Fruit fly (Drosophila melanogaster) whole organism, prepupa: ENCODE results near the gene CG15461.

Experiments used
- Blimp-1 ChIP-seq: fragments of 200-800 bp; sonication (Bioruptor generic); optimal IDR thresholded peaks from 3 replicates; lab custom pipeline; 2017; ENCODE audit warnings: missing biosample characterization, missing genetic modification characterization, mild to moderate bottlenecking, moderate library complexity, missing genetic modification reagents
- CG11762 ChIP-seq: fragments of 200-800 bp; sonication (Bioruptor generic); optimal IDR thresholded peaks from 3 replicates; lab custom pipeline; 2016; ENCODE audit warnings: missing biosample characterization, missing genetic modification characterization; ENCODE audit not compliant: insufficient read depth
- CG11902 ChIP-seq: fragments of 200-800 bp; sonication (Bioruptor generic); optimal IDR thresholded peaks from 3 replicates; lab custom pipeline; 2016; ENCODE audit warnings: missing biosample characterization, missing genetic modification characterization
- CG15336 ChIP-seq: fragments of 200-800 bp; sonication (Bioruptor generic); IDR thresholded peaks from 2 replicates; pipeline ENCODE4 v1.3.6; 2022; ENCODE audit warnings: missing biosample characterization, missing genetic modification characterization
- CG16779 ChIP-seq: fragments of 200-800 bp; sonication (Bioruptor generic); optimal IDR thresholded peaks from 3 replicates; lab custom pipeline; 2017; ENCODE audit warnings: missing biosample characterization, mild to moderate bottlenecking, missing genetic modification characterization
- CG3032 ChIP-seq: fragments of 200-800 bp; optimal IDR thresholded peaks from 2 replicates; lab custom pipeline; 2019; ENCODE audit warnings: missing biosample characterization, mild to moderate bottlenecking, missing genetic modification characterization, moderate library complexity
- CG32006 ChIP-seq: fragments of 200-800 bp; sonication (Bioruptor generic); optimal IDR thresholded peaks from 3 replicates; lab custom pipeline; 2017; ENCODE audit warnings: missing biosample characterization, mild to moderate bottlenecking, missing genetic modification characterization
- CG4318 ChIP-seq: fragments of 200-800 bp; sonication (Bioruptor generic); optimal IDR thresholded peaks from 3 replicates; lab custom pipeline; 2017; ENCODE audit warnings: missing biosample characterization, mild to moderate bottlenecking, missing genetic modification characterization
- CG6276 ChIP-seq: fragments of 200-800 bp; sonication (Bioruptor generic); optimal IDR thresholded peaks from 2 replicates; lab custom pipeline; 2017; ENCODE audit warnings: missing biosample characterization, mild to moderate bottlenecking, missing genetic modification characterization
- CG6792 ChIP-seq: fragments of 200-800 bp; sonication (Bioruptor generic); optimal IDR thresholded peaks from 3 replicates; lab custom pipeline; 2016; ENCODE audit warnings: missing biosample characterization, missing genetic modification characterization
- CG7368 ChIP-seq: fragments of 200-800 bp; sonication (Bioruptor generic); optimal IDR thresholded peaks from 3 replicates; lab custom pipeline; 2016; ENCODE audit warnings: missing biosample characterization, missing genetic modification characterization
- CG8119 ChIP-seq: fragments of 200-800 bp; sonication (Bioruptor generic); IDR thresholded peaks from 3 replicates; pipeline ENCODE4 v1.3.6; 2022; ENCODE audit warnings: missing biosample characterization, missing genetic modification characterization
- CG8319 ChIP-seq: fragments of 200-800 bp; sonication (Bioruptor generic); optimal IDR thresholded peaks from 3 replicates; lab custom pipeline; 2016; ENCODE audit warnings: missing biosample characterization, missing genetic modification characterization
- CG8632 ChIP-seq: fragments of 200-800 bp; sonication (Bioruptor generic); optimal IDR thresholded peaks from 3 replicates; lab custom pipeline; 2016; ENCODE audit warnings: missing biosample characterization, missing genetic modification characterization
- CG9139 ChIP-seq: fragments of 200-800 bp; sonication (Bioruptor generic); optimal IDR thresholded peaks from 3 replicates; lab custom pipeline; 2017; ENCODE audit warnings: missing biosample characterization, mild to moderate bottlenecking, missing genetic modification characterization
- Eip75B ChIP-seq: fragments of 200-800 bp; sonication (Bioruptor generic); optimal IDR thresholded peaks from 3 replicates; lab custom pipeline; 2016; ENCODE audit warnings: missing biosample characterization, missing genetic modification characterization
- Eip78C ChIP-seq: fragments of 200-800 bp; sonication (Bioruptor generic); peaks from one replicate; lab custom pipeline; 2016; ENCODE audit warnings: missing biosample characterization, missing genetic modification characterization
- Eip93F ChIP-seq: fragments of 200-800 bp; sonication (Bioruptor generic); optimal IDR thresholded peaks from 2 replicates; lab custom pipeline; 2016; ENCODE audit warnings: missing biosample characterization, mild to moderate bottlenecking, missing genetic modification characterization
- Gug ChIP-seq: fragments of 200-800 bp; sonication (Bioruptor generic); IDR thresholded peaks from 2 replicates; pipeline ENCODE4 v1.3.6; 2022; ENCODE audit warnings: missing biosample characterization, missing genetic modification characterization
- Hr38 ChIP-seq: sonication (Bioruptor generic); optimal IDR thresholded peaks from 2 replicates; lab custom pipeline; 2016; ENCODE audit warnings: missing biosample characterization, missing genetic modification characterization
- Hr4 ChIP-seq: fragments of 200-800 bp; sonication (Bioruptor generic); optimal IDR thresholded peaks from 3 replicates; lab custom pipeline; 2016; ENCODE audit warnings: missing biosample characterization, missing genetic modification characterization
- Met ChIP-seq: fragments of 200-800 bp; sonication (Bioruptor generic); optimal IDR thresholded peaks from 3 replicates; lab custom pipeline; 2016; ENCODE audit warnings: missing biosample characterization, missing genetic modification characterization
- OdsH ChIP-seq: fragments of 200-800 bp; sonication (Bioruptor generic); optimal IDR thresholded peaks from 3 replicates; lab custom pipeline; 2016; ENCODE audit warnings: missing biosample characterization, missing genetic modification characterization
- Smox ChIP-seq: fragments of 200-800 bp; sonication (Bioruptor generic); optimal IDR thresholded peaks from 3 replicates; lab custom pipeline; 2016; ENCODE audit warnings: missing biosample characterization, missing genetic modification characterization
- Sox102F ChIP-seq: fragments of 200-800 bp; sonication (Bioruptor generic); optimal IDR thresholded peaks from 2 replicates; lab custom pipeline; 2016; ENCODE audit warnings: missing biosample characterization, mild to moderate bottlenecking, missing genetic modification characterization
- Sox15 ChIP-seq: fragments of 200-800 bp; sonication (Bioruptor generic); optimal IDR thresholded peaks from 3 replicates; lab custom pipeline; 2016; ENCODE audit warnings: missing biosample characterization, missing genetic modification characterization
- achi ChIP-seq: fragments of 200-800 bp; sonication (Bioruptor generic); optimal IDR thresholded peaks from 3 replicates; lab custom pipeline; 2016; ENCODE audit warnings: missing biosample characterization, missing genetic modification characterization
- cyc ChIP-seq: fragments of 200-800 bp; sonication (Bioruptor generic); optimal IDR thresholded peaks from 3 replicates; lab custom pipeline; 2016; ENCODE audit warnings: missing biosample characterization, missing genetic modification characterization
- dac ChIP-seq: fragments of 200-800 bp; sonication (Bioruptor generic); optimal IDR thresholded peaks from 2 replicates; lab custom pipeline; 2017; ENCODE audit warnings: missing biosample characterization, mild to moderate bottlenecking, missing genetic modification characterization
- dsx ChIP-seq: fragments of 200-800 bp; optimal IDR thresholded peaks from 3 replicates; lab custom pipeline; 2019; ENCODE audit warnings: missing biosample characterization, mild to moderate bottlenecking, missing genetic modification characterization, moderate library complexity; ENCODE audit not compliant: poor library complexity, severe bottlenecking
- eg ChIP-seq: fragments of 200-800 bp; sonication (Bioruptor generic); IDR thresholded peaks from 3 replicates; pipeline ENCODE4 v1.3.6; 2022; ENCODE audit warnings: missing biosample characterization, missing genetic modification characterization
- esn ChIP-seq: fragments of 200-800 bp; sonication (Bioruptor generic); optimal IDR thresholded peaks from 2 replicates; lab custom pipeline; 2016; ENCODE audit warnings: missing biosample characterization, mild to moderate bottlenecking, missing genetic modification characterization, moderate library complexity
- fd85E ChIP-seq: fragments of 200-800 bp; sonication (Bioruptor generic); optimal IDR thresholded peaks from 3 replicates; lab custom pipeline; 2016; ENCODE audit warnings: missing biosample characterization, missing genetic modification characterization
- fkh ChIP-seq: fragments of 200-800 bp; sonication (Bioruptor generic); optimal IDR thresholded peaks from 3 replicates; lab custom pipeline; 2017; ENCODE audit warnings: missing biosample characterization, mild to moderate bottlenecking, missing genetic modification characterization, moderate library complexity
- net ChIP-seq: fragments of 200-800 bp; sonication (Bioruptor generic); optimal IDR thresholded peaks from 3 replicates; lab custom pipeline; 2016; ENCODE audit warnings: missing biosample characterization, missing genetic modification characterization
- salr ChIP-seq, 2 experiments: fragments of 200-800 bp; sonication (Bioruptor generic); optimal IDR thresholded peaks; 3 replicates each; lab custom pipeline; 2016 to 2018; ENCODE audit warnings: missing biosample characterization in 2 of 2, missing genetic modification characterization in 2 of 2, mild to moderate bottlenecking in 1 of 2
- spab ChIP-seq: fragments of 200-800 bp; sonication (Bioruptor generic); optimal IDR thresholded peaks from 2 replicates; lab custom pipeline; 2017; ENCODE audit warnings: missing biosample characterization, mild to moderate bottlenecking, missing genetic modification characterization, missing genetic modification reagents
- svp ChIP-seq: fragments of 200-800 bp; sonication (Bioruptor generic); peaks from one replicate; lab custom pipeline; 2016; ENCODE audit warnings: missing biosample characterization, missing genetic modification characterization

Gene CG15461

DNA sequence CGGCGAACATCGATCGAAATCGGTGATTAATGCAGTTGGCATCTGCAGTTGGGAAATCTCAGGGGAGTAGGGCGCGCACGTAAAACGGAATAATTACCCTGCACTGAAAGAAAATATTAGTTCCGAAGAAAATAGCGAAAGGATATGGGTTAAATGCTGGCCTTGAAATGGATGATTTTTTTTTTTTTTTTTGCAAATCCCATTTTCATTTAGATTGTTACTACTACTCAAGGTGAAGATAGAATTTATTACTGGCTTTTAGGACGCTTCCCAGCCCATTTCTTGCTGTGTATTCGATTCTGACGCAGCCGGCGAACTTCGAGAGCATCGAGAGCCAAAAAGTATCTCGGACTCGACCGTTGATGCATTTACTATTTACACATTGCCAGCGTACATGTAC is 33.1 kb downstream of the CG15461 start (continued):
- TF ChIP-seq CG6792 (GFP tag; lab: Kevin White, UChicago) = peak; percentile 74
- peak; percentile 76 for TF ChIP-seq OdsH
- TF ChIP-seq CG3032 (tag; lab: Kevin White, UChicago) = peak; percentile 25
- peak; percentile 74 for TF ChIP-seq Eip75B (GFP tag; lab: Kevin White, UChicago)
- no peak for TF ChIP-seq fd85E (GFP tag; lab: Kevin White, UChicago)
- no peak for TF ChIP-seq CG16779 (tag; lab: Kevin White, UChicago)
- peak; percentile 46 for TF ChIP-seq CG8319 (GFP tag; lab: Kevin White, UChicago)
- no peak for TF ChIP-seq fkh (GFP tag; lab: Kevin White, UChicago)
- peak; percentile 45 for TF ChIP-seq CG11762
- TF ChIP-seq CG7368 (GFP tag; lab: Kevin White, UChicago) = peak; percentile 50
- peak; percentile 52 for TF ChIP-seq CG11902 (GFP tag; lab: Kevin White, UChicago)
- TF ChIP-seq CG8632 = peak; percentile 58
- TF ChIP-seq CG8119 (GFP tag; lab: Robert Waterston, UW) = peak; percentile 71
- peak; percentile 65 for TF ChIP-seq Sox15 (GFP tag; lab: Kevin White, UChicago)
- peak; percentile 72 for TF ChIP-seq svp (GFP tag; lab: Kevin White, UChicago)
- TF ChIP-seq dac = peak; percentile 13
- peak; percentile 59 for TF ChIP-seq CG32006
- peak; percentile 16 for TF ChIP-seq CG4318
- no peak for TF ChIP-seq Hr38 (GFP tag; lab: Kevin White, UChicago)
- peak; percentile 73 for TF ChIP-seq cyc (GFP tag; lab: Kevin White, UChicago)
- peak; percentile 72 for TF ChIP-seq Met
- peak; percentile 65 for TF ChIP-seq achi (GFP tag; lab: Kevin White, UChicago)
- TF ChIP-seq CG9139 (GFP tag; lab: Kevin White, UChicago) = no peak
- peak; percentile 78 for TF ChIP-seq net (GFP tag; lab: Kevin White, UChicago)
- no peak for TF ChIP-seq dsx (GFP tag; lab: Kevin White, UChicago)
- TF ChIP-seq Eip78C (GFP tag; lab: Kevin White, UChicago) = peak; percentile 26
- peak; percentile 75 for TF ChIP-seq Smox (GFP tag; lab: Kevin White, UChicago)

DNA sequence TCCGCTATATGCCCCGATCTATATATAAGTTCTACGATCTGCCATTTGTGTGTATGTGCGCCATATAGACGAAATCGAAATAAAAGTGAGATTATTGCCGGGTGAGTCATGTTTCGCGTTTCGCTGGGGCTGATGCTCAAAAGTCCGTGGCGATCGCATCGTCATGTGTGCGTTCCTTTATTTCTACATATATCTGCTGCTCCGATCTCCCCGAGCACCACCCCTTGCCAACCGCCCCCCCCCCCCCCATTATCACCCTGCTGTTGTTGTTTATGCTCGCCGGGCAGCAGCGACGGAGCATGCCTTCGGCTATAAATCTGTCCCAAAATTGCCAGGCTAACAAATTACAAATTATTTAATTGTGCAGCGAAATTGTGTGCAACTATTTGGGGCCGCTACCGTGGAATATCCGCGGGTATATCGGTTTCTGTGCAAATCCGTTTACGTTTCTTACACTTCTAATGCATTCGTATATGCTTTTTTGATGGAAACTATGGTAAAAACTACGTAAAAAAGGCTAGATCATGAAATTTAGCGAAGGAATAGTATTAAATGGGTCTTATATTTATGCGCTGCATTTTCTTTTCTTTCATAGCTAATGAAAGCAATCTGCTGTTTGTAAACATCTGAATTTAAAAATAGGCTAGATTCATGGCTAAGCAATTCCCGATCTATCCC is 33.9 kb downstream of the CG15461 start:
- no peak for TF ChIP-seq dsx (GFP tag; lab: Kevin White, UChicago)
- TF ChIP-seq spab (GFP tag; lab: Kevin White, UChicago) = no peak
- peak in 1 of 2 experiments; percentile 24 for TF ChIP-seq salr (GFP tag; optimal IDR thresholded peaks at IDR 0.05; lab: Kevin White, UChicago)
- peak; percentile 38 for TF ChIP-seq Hr4
- no peak for TF ChIP-seq Eip75B (GFP tag; lab: Kevin White, UChicago)
- TF ChIP-seq eg (GFP tag; lab: Robert Waterston, UW) = no peak
- no peak for TF ChIP-seq Blimp-1 (GFP tag; lab: Kevin White, UChicago)
- TF ChIP-seq CG32006 = peak; percentile 53
- peak; percentile 29 for TF ChIP-seq OdsH
- TF ChIP-seq Eip93F (GFP tag; lab: Kevin White, UChicago) = no peak
- no peak for TF ChIP-seq Hr38 (GFP tag; lab: Kevin White, UChicago)
- peak; percentile 4 for TF ChIP-seq CG6276 (GFP tag; lab: Kevin White, UChicago)
- TF ChIP-seq esn (GFP tag; lab: Kevin White, UChicago) = no peak
- TF ChIP-seq CG4318 = peak; percentile 1
- TF ChIP-seq CG15336 (GFP tag; lab: Robert Waterston, UW) = peak; percentile 42; the same call in 1 of the 2 replicates
- peak; percentile 51; the same call in 1 of the 3 replicates for TF ChIP-seq CG8119 (GFP tag; lab: Robert Waterston, UW)
- TF ChIP-seq Sox102F (GFP tag; lab: Kevin White, UChicago) = no peak
- TF ChIP-seq Gug (GFP tag; lab: Robert Waterston, UW) = 0 out of 2 replicates have a peak, but pooled peaks have one; percentile 26
